Worm (Caenorhabditis elegans) whole organism, L3 larva: ENCODE data around the gene C05G5.1.
A peak's percentile ranks its signal among the peaks of the same experiment; 100 is the strongest.

Source experiments
- R02D3.7 ChIP-seq: fragments of 150-350 bp; optimal IDR thresholded peaks from 2 replicates; lab custom pipeline; 2014; ENCODE audit warnings: missing biosample characterization, missing genetic modification characterization
- ZK546.5 ChIP-seq: sonication (generic microtip); optimal IDR thresholded peaks from 2 replicates; lab custom pipeline; 2017; ENCODE audit warnings: missing biosample characterization, missing genetic modification characterization
- aly-2 ChIP-seq: fragments of 150-350 bp; optimal IDR thresholded peaks from 2 replicates; lab custom pipeline; 2014; ENCODE audit warnings: missing biosample characterization, missing genetic modification characterization
- ceh-82 ChIP-seq: fragments of 150-350 bp; optimal IDR thresholded peaks from 2 replicates; lab custom pipeline; 2014; ENCODE audit warnings: missing biosample characterization, missing genetic modification characterization
- ceh-9 ChIP-seq: sonication (generic microtip); optimal IDR thresholded peaks from 2 replicates; lab custom pipeline; 2018; ENCODE audit warnings: missing biosample characterization, missing genetic modification characterization
- egl-5 ChIP-seq: fragments of 150-350 bp; optimal IDR thresholded peaks from 2 replicates; lab custom pipeline; 2017; ENCODE audit warnings: missing biosample characterization, missing genetic modification reagents, missing genetic modification characterization, inconsistent platforms
- elt-1 ChIP-seq: fragments of 150-350 bp; optimal IDR thresholded peaks from 2 replicates; lab custom pipeline; 2014; ENCODE audit warnings: missing biosample characterization, missing genetic modification characterization
- elt-2 ChIP-seq: sonication (generic microtip); optimal IDR thresholded peaks from 2 replicates; lab custom pipeline; 2016; ENCODE audit warnings: missing genetic modification reagents, mild to moderate bottlenecking, missing genetic modification characterization, missing compliant biosample characterization
- elt-3 ChIP-seq, 3 experiments: fragments of 150-350 bp in 1 of 3; sonication (generic microtip) in 2 of 3; optimal IDR thresholded peaks; 2 replicates in 2 of 3; 4 replicates in 1 of 3; lab custom pipeline; 2014 to 2017; ENCODE audit warnings: missing biosample characterization in 3 of 3, missing genetic modification characterization in 3 of 3
- fkh-10 ChIP-seq: sonication (generic microtip); optimal IDR thresholded peaks from 2 replicates; lab custom pipeline; 2017; ENCODE audit warnings: missing biosample characterization, missing genetic modification reagents, missing genetic modification characterization
- fkh-2 ChIP-seq: fragments of 150-350 bp; optimal IDR thresholded peaks from 2 replicates; lab custom pipeline; 2014; ENCODE audit warnings: missing biosample characterization, missing genetic modification reagents, missing genetic modification characterization
- jun-1 ChIP-seq: fragments of 150-350 bp; optimal IDR thresholded peaks from 2 replicates; lab custom pipeline; 2014; ENCODE audit warnings: missing biosample characterization, missing genetic modification reagents, missing genetic modification characterization
- lin-15B ChIP-seq: fragments of 150-350 bp; optimal IDR thresholded peaks from 2 replicates; lab custom pipeline; 2014; ENCODE audit warnings: missing biosample characterization, missing genetic modification characterization
- lin-39 ChIP-seq: fragments of 150-350 bp; optimal IDR thresholded peaks from 2 replicates; lab custom pipeline; 2018; ENCODE audit warnings: missing biosample characterization, missing genetic modification reagents, missing genetic modification characterization
- mdl-1 ChIP-seq: fragments of 150-350 bp; optimal IDR thresholded peaks from 2 replicates; lab custom pipeline; 2014; ENCODE audit warnings: missing biosample characterization, missing genetic modification characterization
- mml-1 ChIP-seq: fragments of 150-350 bp; sonication (generic microtip); optimal IDR thresholded peaks from 3 replicates; lab custom pipeline; 2014; ENCODE audit warnings: missing biosample characterization, missing genetic modification characterization
- nfya-1 ChIP-seq: sonication (generic microtip); optimal IDR thresholded peaks from 2 replicates; lab custom pipeline; 2017; ENCODE audit warnings: missing genetic modification characterization, mild to moderate bottlenecking, missing compliant biosample characterization, antibody characterized with exemption, moderate library complexity; ENCODE audit not compliant: insufficient read depth
- nhr-11 ChIP-seq: fragments of 150-350 bp; optimal IDR thresholded peaks from 2 replicates; lab custom pipeline; 2014; ENCODE audit warnings: missing biosample characterization, missing genetic modification characterization
- nhr-23 ChIP-seq: fragments of 150-350 bp; optimal IDR thresholded peaks from 2 replicates; lab custom pipeline; 2014; ENCODE audit warnings: missing biosample characterization, missing genetic modification reagents, missing genetic modification characterization
- nhr-25 ChIP-seq: sonication (generic microtip); optimal IDR thresholded peaks from 2 replicates; lab custom pipeline; 2017; ENCODE audit warnings: missing biosample characterization, missing genetic modification characterization
- nhr-43 ChIP-seq: sonication (generic microtip); optimal IDR thresholded peaks from 2 replicates; lab custom pipeline; 2016; ENCODE audit warnings: mild to moderate bottlenecking, missing genetic modification characterization, missing compliant biosample characterization; ENCODE audit not compliant: poor library complexity, severe bottlenecking
- nhr-67 ChIP-seq: fragments of 150-350 bp; optimal IDR thresholded peaks from 2 replicates; lab custom pipeline; 2014; ENCODE audit warnings: missing biosample characterization, missing genetic modification characterization
- nhr-76 ChIP-seq: fragments of 150-350 bp; sonication (generic microtip); optimal IDR thresholded peaks from 5 replicates; lab custom pipeline; 2014; ENCODE audit warnings: missing biosample characterization, missing genetic modification characterization
- nhr-77 ChIP-seq: fragments of 150-350 bp; optimal IDR thresholded peaks from 2 replicates; lab custom pipeline; 2014; ENCODE audit warnings: missing biosample characterization, missing genetic modification characterization
- pha-4 ChIP-seq: fragments of 150-350 bp; optimal IDR thresholded peaks from 2 replicates; lab custom pipeline; 2014; ENCODE audit warnings: missing biosample characterization, missing genetic modification reagents, missing genetic modification characterization
- pqm-1 ChIP-seq: fragments of 150-350 bp; optimal IDR thresholded peaks from 2 replicates; lab custom pipeline; 2017; ENCODE audit warnings: missing biosample characterization, missing genetic modification characterization, inconsistent platforms
- sea-2 ChIP-seq: fragments of 150-350 bp; sonication (generic microtip); optimal IDR thresholded peaks from 4 replicates; lab custom pipeline; 2014; ENCODE audit warnings: missing biosample characterization, missing genetic modification reagents, missing genetic modification characterization
- skn-1 ChIP-seq: fragments of 150-350 bp; optimal IDR thresholded peaks from 2 replicates; lab custom pipeline; 2014; ENCODE audit warnings: missing biosample characterization, missing genetic modification characterization
- tbx-2 ChIP-seq: sonication (generic microtip); optimal IDR thresholded peaks from 2 replicates; lab custom pipeline; 2016; ENCODE audit warnings: mild to moderate bottlenecking, missing genetic modification characterization, missing compliant biosample characterization
- unc-39 ChIP-seq: sonication (generic microtip); optimal IDR thresholded peaks from 4 replicates; lab custom pipeline; 2017; ENCODE audit warnings: missing biosample characterization, missing genetic modification characterization
- zag-1 ChIP-seq: fragments of 150-350 bp; optimal IDR thresholded peaks from 2 replicates; lab custom pipeline; 2014; ENCODE audit warnings: missing biosample characterization, missing genetic modification characterization

C05G5.1 gene

DNA sequence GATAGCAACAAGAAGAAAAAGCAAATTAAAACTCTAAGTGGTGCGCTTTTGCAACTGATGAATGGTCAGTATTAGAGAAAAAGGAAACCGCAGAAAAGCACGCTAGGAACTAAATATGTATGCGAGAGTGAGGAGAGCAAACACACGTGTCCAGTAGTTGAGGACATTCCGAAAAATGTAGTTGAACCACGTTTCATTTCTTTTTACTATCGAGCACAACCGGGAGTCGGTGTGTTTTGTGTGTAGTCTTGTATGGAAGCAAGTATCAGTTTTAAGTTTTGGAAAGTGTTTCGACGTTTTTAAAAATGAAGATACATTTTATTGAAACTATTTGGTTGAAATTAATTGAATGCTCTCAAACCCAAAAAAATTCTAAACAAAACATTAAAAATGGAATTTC lies at the start of gene C05G5.1:
Gene C05G5.1, minus strand, starts transcription at position 101 of the 400 bp plus-strand sequence.
- no peak for TF ChIP-seq unc-39
- TF ChIP-seq mml-1: no peak
- no peak for TF ChIP-seq nhr-77
- no peak for TF ChIP-seq lin-39 (tag; lab: Kevin White, UChicago)
- no peak for TF ChIP-seq mdl-1
- no peak for TF ChIP-seq pqm-1 (tag; lab: Kevin White, UChicago)
- TF ChIP-seq nhr-43 (tag; lab: Kevin White, UChicago): no peak
- no peak for TF ChIP-seq ZK546.5 (tag; lab: Kevin White, UChicago)
- TF ChIP-seq R02D3.7: no peak
- no peak for TF ChIP-seq ceh-9 (tag; lab: Kevin White, UChicago)
- TF ChIP-seq pha-4 (tag; lab: Kevin White, UChicago): no peak
- no peak for TF ChIP-seq skn-1 (tag; lab: Kevin White, UChicago)
- no peak for TF ChIP-seq lin-15B
- TF ChIP-seq ceh-82 (tag; lab: Kevin White, UChicago): no peak
- TF ChIP-seq elt-1 (tag; lab: Kevin White, UChicago): no peak
- no peak for TF ChIP-seq fkh-2 (tag; lab: Kevin White, UChicago)
- TF ChIP-seq zag-1 (tag; lab: Kevin White, UChicago): no peak
- no peak for TF ChIP-seq elt-3 (tag; optimal IDR thresholded peaks at IDR 0.05; lab: Kevin White, UChicago)
- no peak for TF ChIP-seq fkh-10 (GFP tag; lab: Kevin White, UChicago)

DNA sequence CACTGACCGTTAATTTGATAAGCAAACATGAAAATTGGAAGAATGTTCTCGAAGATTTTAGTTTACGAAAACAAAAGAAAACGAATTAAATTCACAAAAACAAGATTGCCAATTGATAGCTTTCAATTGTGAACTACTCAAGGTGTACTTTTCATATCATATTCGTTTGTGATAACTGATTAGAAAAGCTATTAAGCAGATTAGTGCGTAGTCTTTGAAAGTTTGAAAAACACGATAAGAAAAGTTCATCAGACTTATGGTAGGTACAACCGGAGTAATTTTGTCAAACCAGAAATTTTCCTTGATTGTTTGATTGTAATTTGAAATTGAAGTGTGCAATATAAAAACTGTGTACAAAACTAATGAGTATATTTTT lies 47.6 kb upstream of the C05G5.1 start:
- TF ChIP-seq nhr-25 (tag; lab: Kevin White, UChicago): peak; percentile 41
- TF ChIP-seq pqm-1 (tag; lab: Kevin White, UChicago): peak; percentile 36
- TF ChIP-seq lin-15B: no peak
- TF ChIP-seq nhr-77: no peak
- TF ChIP-seq elt-2: peak; percentile 72
- TF ChIP-seq aly-2: no peak
- TF ChIP-seq nhr-67 (tag; lab: Kevin White, UChicago): no peak
- TF ChIP-seq, all 47 proteins: peak for 3

DNA sequence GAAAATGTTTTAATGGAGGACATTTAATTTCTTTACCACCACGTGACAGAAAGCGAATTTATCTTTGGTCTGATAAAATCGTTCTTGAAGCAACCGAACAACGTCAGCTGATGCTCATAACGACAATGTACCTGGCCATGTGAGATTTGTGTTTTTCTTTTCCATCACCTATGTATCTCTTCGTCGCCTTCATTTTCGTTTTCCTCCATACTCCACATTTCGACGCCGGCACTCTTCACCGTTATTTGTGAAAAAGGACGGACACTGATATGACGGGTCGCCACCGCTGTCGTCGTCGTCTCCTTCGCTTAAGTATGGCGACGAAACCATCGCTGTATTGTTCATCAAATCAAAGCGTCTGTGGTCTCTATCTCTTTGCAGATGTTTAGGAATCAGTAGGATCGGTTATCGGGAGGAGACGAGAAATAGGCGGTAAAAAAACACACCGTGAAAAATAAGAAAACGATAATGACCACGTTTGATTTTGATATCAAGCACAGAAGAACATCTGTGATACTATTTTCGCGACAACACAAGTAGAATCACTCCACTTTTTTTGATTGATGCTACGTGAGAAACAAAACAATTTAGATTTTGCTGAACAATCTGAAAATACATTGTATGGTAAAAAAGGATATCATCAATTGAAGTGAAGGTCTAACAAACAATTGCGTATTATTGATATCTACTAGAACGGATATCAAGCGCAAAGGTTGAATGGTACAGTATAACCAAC lies 47.1 kb upstream of the C05G5.1 start:
- TF ChIP-seq jun-1 (peak; percentile 9), nfya-1 (tag; lab: Kevin White, UChicago) (peak; percentile 15), nhr-43 (tag; lab: Kevin White, UChicago) (peak; percentile 59), ceh-82 (tag; lab: Kevin White, UChicago) (no peak), tbx-2 (tag; lab: Kevin White, UChicago) (no peak), elt-2 (peak; percentile 58), nhr-11 (no peak), egl-5 (no peak), nhr-25 (tag; lab: Kevin White, UChicago) (peak; percentile 66), nhr-23 (tag; lab: Kevin White, UChicago) (peak; percentile 23), mdl-1 (peak; percentile 49)

DNA sequence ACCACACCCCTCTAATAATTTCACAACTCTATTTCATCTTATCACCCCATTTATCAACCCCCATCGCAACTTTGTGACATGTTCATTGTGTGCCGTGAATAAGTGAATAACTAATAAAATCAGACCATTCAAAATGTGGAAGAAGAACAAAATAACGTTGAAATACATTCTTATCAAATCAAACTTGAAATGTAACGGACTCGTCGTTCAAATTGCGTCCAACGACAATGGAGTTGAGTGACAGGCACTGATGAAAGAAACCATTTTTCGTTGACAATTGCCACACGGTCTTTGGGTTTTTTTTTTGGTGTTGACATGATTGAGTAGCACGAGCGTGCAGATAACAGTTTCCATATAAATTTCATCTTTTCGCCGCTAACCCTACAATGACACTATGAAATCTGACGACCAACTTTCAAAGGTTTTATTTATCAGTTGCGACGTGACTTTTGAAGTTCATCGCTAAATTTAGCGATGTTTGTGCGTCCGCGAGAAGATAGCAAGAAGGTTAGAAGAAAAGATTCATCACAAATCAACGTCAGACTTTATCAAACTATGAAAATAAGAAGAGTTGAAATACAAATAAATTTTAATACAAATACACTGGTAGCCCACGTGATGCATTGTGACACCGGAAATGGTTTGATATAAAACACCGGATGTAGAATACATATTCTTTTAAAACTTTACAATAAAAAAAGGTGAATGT lies 43.7 kb upstream of the C05G5.1 start:
- TF ChIP-seq mdl-1: peak; percentile 40
- TF ChIP-seq nfya-1 (tag; lab: Kevin White, UChicago): no peak
- TF ChIP-seq jun-1: peak; percentile 23
- peak; percentile 48 for TF ChIP-seq pqm-1 (tag; lab: Kevin White, UChicago)
- TF ChIP-seq sea-2 (GFP tag; lab: Kevin White, UChicago): no peak
- peak; percentile 91 for TF ChIP-seq elt-2
- TF ChIP-seq pha-4 (tag; lab: Kevin White, UChicago): no peak

DNA sequence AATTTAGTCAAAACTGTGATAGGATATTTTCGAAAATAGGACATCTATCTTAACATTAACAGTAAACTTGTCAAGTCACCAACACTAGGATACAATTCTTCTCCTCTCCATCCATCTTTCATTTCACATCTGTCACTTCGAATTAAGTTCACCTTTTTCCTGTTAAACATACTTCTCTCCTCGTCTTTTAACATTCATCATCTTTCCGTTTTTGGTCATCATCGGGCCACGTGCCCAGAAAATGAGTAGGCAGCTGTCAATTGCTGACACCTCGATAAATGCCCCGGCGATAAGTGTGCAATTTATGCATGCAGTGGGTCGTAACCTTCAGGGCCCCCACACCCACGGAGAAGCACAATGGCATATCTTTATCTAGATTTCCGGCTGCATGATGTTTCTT lies 40.3 kb upstream of the C05G5.1 start:
- TF ChIP-seq nhr-23 (tag; lab: Kevin White, UChicago): peak; percentile 55
- TF ChIP-seq nhr-43 (tag; lab: Kevin White, UChicago): peak; percentile 35
- TF ChIP-seq nhr-76 (tag; lab: Kevin White, UChicago): no peak
- TF ChIP-seq, all 47 proteins: peak for 2
